Fruit fly (Drosophila melanogaster): ENCODE results near the gene S-Lap2.
A peak's percentile ranks its signal among the peaks of the same experiment; 100 is the strongest.

Gene S-Lap2

DNA sequence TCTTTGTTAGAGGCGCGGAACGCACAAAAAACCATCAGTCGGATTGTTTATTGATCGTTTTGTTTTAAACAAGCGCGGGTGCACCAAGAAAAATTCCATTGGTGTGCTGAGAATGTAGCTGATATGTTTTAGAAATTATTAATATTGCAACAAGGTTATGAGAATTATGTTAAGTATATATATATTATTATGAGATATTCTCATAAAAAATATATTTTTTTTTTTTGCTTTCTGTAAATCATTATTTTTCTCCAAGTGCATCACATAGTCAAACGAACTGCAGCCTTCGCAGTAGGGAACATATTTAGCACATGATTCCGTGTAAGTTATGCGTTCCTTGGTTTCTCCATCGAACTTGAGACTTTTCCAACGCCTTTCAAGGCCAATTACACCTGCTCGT, 9.3 kb downstream of the S-Lap2 start (continued):
- peak; percentile 64; the same call in 1 of the 3 replicates for TF ChIP-seq CG11456 (GFP tag; IDR thresholded peaks at IDR 0.05)
- no peak for TF ChIP-seq pfk (GFP tag; optimal IDR thresholded peaks at IDR 0.05)
- peak; percentile 69 for TF ChIP-seq Fer3 (tag; optimal IDR thresholded peaks at IDR 0.05)
- TF ChIP-seq Eip74EF (GFP tag; optimal IDR thresholded peaks at IDR 0.05), result peak in 1 of 2 experiments; percentile 63
- TF ChIP-seq CkIIα-i1 (GFP tag; IDR thresholded peaks at IDR 0.05), result no peak
- no peak for TF ChIP-seq trh (GFP tag; optimal IDR thresholded peaks at IDR 0.05)
- no peak for TF ChIP-seq CG6175 (GFP tag; IDR thresholded peaks at IDR 0.05)
- peak; percentile 76 for TF ChIP-seq CG32772 (GFP tag; IDR thresholded peaks at IDR 0.05)
- TF ChIP-seq CG2712 (tag; optimal IDR thresholded peaks at IDR 0.05), result peak; percentile 90
- TF ChIP-seq ac (GFP tag; optimal IDR thresholded peaks at IDR 0.05), result no peak
- TF ChIP-seq lmd (GFP tag; IDR thresholded peaks at IDR 0.05), result peak; percentile 83
- no peak for TF ChIP-seq cad (GFP tag; optimal IDR thresholded peaks at IDR 0.05)
- peak; percentile 44 for TF ChIP-seq CG9437 (GFP tag; optimal IDR thresholded peaks at IDR 0.05)
- TF ChIP-seq bsh (GFP tag; optimal IDR thresholded peaks at IDR 0.05), result peak in 1 of 2 experiments; percentile 78
- peak; percentile 47; the same call in 1 of the 2 replicates for TF ChIP-seq Rx (GFP tag; IDR thresholded peaks at IDR 0.05)
- no peak for TF ChIP-seq cg (GFP tag; optimal IDR thresholded peaks at IDR 0.05)
- TF ChIP-seq CG4360 (GFP tag; IDR thresholded peaks at IDR 0.05), result no peak
- TF ChIP-seq CG10431 (GFP tag; optimal IDR thresholded peaks at IDR 0.05), result no peak
- TF ChIP-seq Hr3 (GFP tag; optimal IDR thresholded peaks at IDR 0.05), result peak; percentile 33
- TF ChIP-seq Dref (GFP tag; IDR thresholded peaks at IDR 0.05), result no peak
- peak; percentile 50 for TF ChIP-seq ap (GFP tag; IDR thresholded peaks at IDR 0.05)
- peak; percentile 8 for TF ChIP-seq CG30403 (GFP tag; optimal IDR thresholded peaks at IDR 0.05)
- no peak for TF ChIP-seq D (optimal IDR thresholded peaks at IDR 0.05)
- TF ChIP-seq D (GFP tag; optimal IDR thresholded peaks at IDR 0.05), result peak; percentile 72
- TF ChIP-seq CG7357 (GFP tag; IDR thresholded peaks at IDR 0.05), result peak; percentile 59
- no peak; the same call in 1 of the 2 replicates for TF ChIP-seq gt (GFP tag; IDR thresholded peaks at IDR 0.05)
- TF ChIP-seq CoRest (tag; optimal IDR thresholded peaks at IDR 0.05), result peak; percentile 71
- TF ChIP-seq ara (GFP tag; IDR thresholded peaks at IDR 0.05), result peak; percentile 78; the same call in 1 of the 2 replicates
- no peak for TF ChIP-seq salm (tag; optimal IDR thresholded peaks at IDR 0.05)
- peak; percentile 78 for TF ChIP-seq CG4730 (GFP tag; IDR thresholded peaks at IDR 0.05)
- TF ChIP-seq CG34422 (GFP tag; IDR thresholded peaks at IDR 0.05), result peak; percentile 82
- no peak for TF ChIP-seq hbn (GFP tag; IDR thresholded peaks at IDR 0.05; ENCODE audit: partially characterized antibody)
- no peak for TF ChIP-seq Dfd (GFP tag; optimal IDR thresholded peaks at IDR 0.05)
- no peak for TF ChIP-seq Doc3 (GFP tag; IDR thresholded peaks at IDR 0.05; ENCODE audit: partially characterized antibody)
- TF ChIP-seq B-H2 (GFP tag; optimal IDR thresholded peaks at IDR 0.05), result no peak
- peak; percentile 78 for TF ChIP-seq CG32532 (GFP tag; IDR thresholded peaks at IDR 0.05)
- TF ChIP-seq CG34224 (GFP tag; IDR thresholded peaks at IDR 0.05; ENCODE audit: partially characterized antibody), result no peak
- no peak for TF ChIP-seq CG11398 (GFP tag; optimal IDR thresholded peaks at IDR 0.05)
- no peak for TF ChIP-seq CG34376 (GFP tag; optimal IDR thresholded peaks at IDR 0.05)
- TF ChIP-seq Blimp-1 (GFP tag; optimal IDR thresholded peaks at IDR 0.05), result peak; percentile 81
- TF ChIP-seq CG4617 (GFP tag; optimal IDR thresholded peaks at IDR 0.05; ENCODE audit: borderline replicate concordance), result no peak
- peak; percentile 47; the same call in 1 of the 2 replicates for TF ChIP-seq peb (GFP tag; IDR thresholded peaks at IDR 0.05)
- no peak for TF ChIP-seq CG16813 (GFP tag; IDR thresholded peaks at IDR 0.05; ENCODE audit: partially characterized antibody)
- TF ChIP-seq amos (GFP tag; IDR thresholded peaks at IDR 0.05; ENCODE audit: partially characterized antibody), result no peak
- TF ChIP-seq Hr78 (GFP tag; optimal IDR thresholded peaks at IDR 0.05), result peak in 1 of 2 experiments; percentile 49
- no peak for TF ChIP-seq Mes4 (GFP tag; optimal IDR thresholded peaks at IDR 0.05)
- no peak for TF ChIP-seq MBD-R2 (GFP tag; IDR thresholded peaks at IDR 0.05)
- no peak for TF ChIP-seq CG12299 (tag; optimal IDR thresholded peaks at IDR 0.05)
- no peak for TF ChIP-seq Camta (GFP tag; optimal IDR thresholded peaks at IDR 0.05)
- peak; percentile 59 for TF ChIP-seq abd-A (tag; optimal IDR thresholded peaks at IDR 0.05)
